Fruit fly (Drosophila melanogaster) Kc167 (cell line): ENCODE measurements around the gene CG12012.

Experiments used
- Myc ChIP-seq: fragments of >200 bp; optimal IDR thresholded peaks from 2 replicates; lab custom pipeline; 2017; ENCODE audit warnings: missing external identifiers
- ttk ChIP-seq: sonication (Bioruptor generic); optimal IDR thresholded peaks from 2 replicates; lab custom pipeline; 2017; ENCODE audit warnings: missing external identifiers

dm6 chr3L:3391871-3392270, 15.3 kb downstream of the CG12012 start:
- TF ChIP-seq ttk (lab: Kevin White, UChicago) (no peak), Myc (lab: Kevin White, UChicago) (no peak)
